Worm (Caenorhabditis elegans) whole organism, midembryonic: ENCODE measurements around the gene F13H10.1.

Experiments
- T22C8.4 ChIP-seq: fragments of 200-800 bp; sonication (Bioruptor generic); IDR thresholded peaks from 2 replicates; pipeline ENCODE4 v1.3.6; 2022; ENCODE audit warnings: missing genetic modification characterization, missing compliant biosample characterization
- flt-1 ChIP-seq: fragments of 200-800 bp; sonication (Bioruptor generic); IDR thresholded peaks from 2 replicates; pipeline ENCODE4 v1.3.6; 2022; ENCODE audit warnings: missing genetic modification characterization, missing compliant biosample characterization
- ref-1 ChIP-seq: fragments of 200-800 bp; sonication (Bioruptor generic); conservative IDR thresholded peaks from 2 replicates; pipeline ENCODE4 v1.3.6; 2022; ENCODE audit warnings: missing genetic modification reagents, missing genetic modification characterization, missing compliant biosample characterization

DNA sequence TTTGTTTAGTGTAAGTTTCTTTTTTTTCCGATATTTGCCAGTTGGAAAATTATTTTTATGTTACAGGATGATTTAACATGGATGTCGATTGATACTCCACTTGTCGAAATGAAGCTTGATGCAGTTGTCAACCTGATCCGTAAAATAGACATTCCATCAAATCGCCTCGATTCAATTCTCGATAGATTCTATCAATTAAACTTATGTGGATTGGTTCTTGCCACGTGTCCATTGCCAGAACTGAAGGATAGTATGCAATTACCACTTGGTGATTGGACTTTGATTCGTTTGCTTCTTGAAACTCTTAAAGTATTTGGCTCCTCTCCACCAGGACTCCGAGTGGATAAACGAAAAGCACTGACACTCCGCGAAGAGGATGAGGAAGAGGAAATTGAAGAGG is 40.0 kb downstream of the F13H10.1 start:
- TF ChIP-seq T22C8.4 (GFP tag; lab: Robert Waterston, UW) = no peak
- no peak for TF ChIP-seq ref-1 (GFP tag; lab: Robert Waterston, UW)
- no peak for TF ChIP-seq flt-1 (GFP tag; lab: Robert Waterston, UW)
